Worm (Caenorhabditis elegans): Measurements from ENCODE around the gene F46C5.4.

- TF ChIP-seq ama-1 (optimal IDR thresholded peaks at IDR 0.05): no peak
- TF ChIP-seq flt-1 (GFP tag; IDR thresholded peaks at IDR 0.05): no peak
- no peak for TF ChIP-seq B0310.2 (tag; optimal IDR thresholded peaks at IDR 0.05)
- TF ChIP-seq pes-1 (GFP tag; IDR thresholded peaks at IDR 0.05): no peak
- no peak for TF ChIP-seq tra-4 (tag; optimal IDR thresholded peaks at IDR 0.05)
- no peak for TF ChIP-seq hmg-4 (GFP tag; optimal IDR thresholded peaks at IDR 0.05)
- TF ChIP-seq ceh-36 (tag; optimal IDR thresholded peaks at IDR 0.05): no peak
- no peak for TF ChIP-seq aly-1 (tag; optimal IDR thresholded peaks at IDR 0.05)
Observed at ce11 chrII:8883559-8883958, 47.7 kb downstream of the F46C5.4 start, which contains the start of gene rha-1.

All from whole organism, early embryonic.